Worm (Caenorhabditis elegans) whole organism, young adult: ENCODE results near the gene ZK1307.2.

Experiments used
- K12H6.12 ChIP-seq: fragments of 200-800 bp; sonication (Bioruptor generic); optimal IDR thresholded peaks from 2 replicates; lab custom pipeline; 2018; ENCODE audit warnings: mild to moderate bottlenecking, missing genetic modification characterization, missing compliant biosample characterization
- efl-1 ChIP-seq: fragments of 150-350 bp; optimal IDR thresholded peaks from 2 replicates; lab custom pipeline; 2014; ENCODE audit warnings: missing biosample characterization, missing genetic modification reagents, missing genetic modification characterization
- pha-4 ChIP-seq: fragments of 150-350 bp; sonication (generic microtip); optimal IDR thresholded peaks from 2 replicates; lab custom pipeline; 2014; ENCODE audit warnings: missing biosample characterization, missing genetic modification reagents, missing genetic modification characterization
- snpc-1.1 ChIP-seq: sonication (generic microtip); optimal IDR thresholded peaks from 2 replicates; lab custom pipeline; 2017; ENCODE audit warnings: missing genetic modification characterization, mild to moderate bottlenecking, missing compliant biosample characterization, antibody characterized with exemption, moderate library complexity, missing genotype, missing genetic modification reagents; ENCODE audit not compliant: insufficient read depth
- ztf-6 ChIP-seq: fragments of 200-800 bp; sonication (Bioruptor generic); IDR thresholded peaks from 2 replicates; pipeline ENCODE4 v1.3.6; 2022; ENCODE audit warnings: missing genetic modification reagents, missing genetic modification characterization, missing compliant biosample characterization

DNA sequence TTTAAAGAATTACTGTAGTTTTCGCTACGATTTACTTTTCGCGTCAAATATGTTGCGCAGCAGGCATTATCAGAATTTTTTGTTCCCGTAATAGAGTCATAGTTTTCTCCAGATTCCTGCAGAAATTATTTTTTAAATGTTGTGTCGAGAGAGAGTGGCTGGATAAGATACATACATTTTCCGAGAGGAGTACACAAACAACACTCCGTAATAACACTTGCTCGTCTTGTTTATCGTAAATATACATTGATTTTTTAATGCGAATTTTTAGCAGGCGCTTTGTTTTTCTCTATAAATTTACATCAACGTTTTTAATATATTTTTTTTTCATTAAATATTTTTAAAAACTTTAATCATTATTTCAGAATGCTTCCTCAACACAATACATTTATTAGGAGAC, 15.2 kb upstream of the ZK1307.2 start, which contains the start of gene taf-8:
- TF ChIP-seq pha-4 (tag; lab: Kevin White, UChicago) (no peak), ztf-6 (GFP tag; lab: Robert Waterston, UW) (no peak), K12H6.12 (no peak), efl-1 (GFP tag; lab: Kevin White, UChicago) (no peak), snpc-1.1 (tag; lab: Kevin White, UChicago) (no peak)
